Worm (Caenorhabditis elegans) whole organism, L3 larva: ENCODE results near the gene D2085.7.

ENCODE experiments used
- R02D3.7 ChIP-seq: fragments of 150-350 bp; optimal IDR thresholded peaks from 2 replicates; lab custom pipeline; 2014; ENCODE audit warnings: missing biosample characterization, missing genetic modification characterization
- aly-2 ChIP-seq: fragments of 150-350 bp; optimal IDR thresholded peaks from 2 replicates; lab custom pipeline; 2014; ENCODE audit warnings: missing biosample characterization, missing genetic modification characterization
- ama-1 ChIP-seq: fragments of 150-350 bp; optimal IDR thresholded peaks from 2 replicates; lab custom pipeline; 2018
- ceh-16 ChIP-seq: sonication (generic microtip); optimal IDR thresholded peaks from 2 replicates; lab custom pipeline; 2017; ENCODE audit warnings: missing biosample characterization, missing genetic modification characterization
- ceh-82 ChIP-seq: fragments of 150-350 bp; optimal IDR thresholded peaks from 2 replicates; lab custom pipeline; 2014; ENCODE audit warnings: missing biosample characterization, missing genetic modification characterization
- ceh-9 ChIP-seq: sonication (generic microtip); optimal IDR thresholded peaks from 2 replicates; lab custom pipeline; 2018; ENCODE audit warnings: missing biosample characterization, missing genetic modification characterization
- daf-12 ChIP-seq: fragments of 150-350 bp; optimal IDR thresholded peaks from 2 replicates; lab custom pipeline; 2014; ENCODE audit warnings: missing biosample characterization, missing genetic modification reagents, missing genetic modification characterization
- egl-27 ChIP-seq: sonication (generic microtip); optimal IDR thresholded peaks from 4 replicates; lab custom pipeline; 2017; ENCODE audit warnings: missing biosample characterization, missing genetic modification reagents, missing genetic modification characterization
- egl-5 ChIP-seq: fragments of 150-350 bp; optimal IDR thresholded peaks from 2 replicates; lab custom pipeline; 2017; ENCODE audit warnings: missing biosample characterization, missing genetic modification reagents, missing genetic modification characterization, inconsistent platforms
- elt-1 ChIP-seq: fragments of 150-350 bp; optimal IDR thresholded peaks from 2 replicates; lab custom pipeline; 2014; ENCODE audit warnings: missing biosample characterization, missing genetic modification characterization
- elt-2 ChIP-seq: sonication (generic microtip); optimal IDR thresholded peaks from 2 replicates; lab custom pipeline; 2016; ENCODE audit warnings: missing genetic modification reagents, mild to moderate bottlenecking, missing genetic modification characterization, missing compliant biosample characterization
- elt-3 ChIP-seq, 3 experiments: fragments of 150-350 bp in 1 of 3; sonication (generic microtip) in 2 of 3; optimal IDR thresholded peaks; 2 replicates in 2 of 3; 4 replicates in 1 of 3; lab custom pipeline; 2014 to 2017; ENCODE audit warnings: missing biosample characterization in 3 of 3, missing genetic modification characterization in 3 of 3
- eor-1 ChIP-seq, 2 experiments: fragments of 150-350 bp; optimal IDR thresholded peaks; 2 replicates each; lab custom pipeline; 2014 to 2018; ENCODE audit warnings: missing biosample characterization in 2 of 2, missing genetic modification characterization in 2 of 2
- fkh-2 ChIP-seq: fragments of 150-350 bp; optimal IDR thresholded peaks from 2 replicates; lab custom pipeline; 2014; ENCODE audit warnings: missing biosample characterization, missing genetic modification reagents, missing genetic modification characterization
- hmg-11 ChIP-seq: sonication (generic microtip); optimal IDR thresholded peaks from 2 replicates; lab custom pipeline; 2016; ENCODE audit warnings: missing genetic modification characterization, missing compliant biosample characterization
- jun-1 ChIP-seq: fragments of 150-350 bp; optimal IDR thresholded peaks from 2 replicates; lab custom pipeline; 2014; ENCODE audit warnings: missing biosample characterization, missing genetic modification reagents, missing genetic modification characterization
- lin-15B ChIP-seq: fragments of 150-350 bp; optimal IDR thresholded peaks from 2 replicates; lab custom pipeline; 2014; ENCODE audit warnings: missing biosample characterization, missing genetic modification characterization
- lin-39 ChIP-seq: fragments of 150-350 bp; optimal IDR thresholded peaks from 2 replicates; lab custom pipeline; 2018; ENCODE audit warnings: missing biosample characterization, missing genetic modification reagents, missing genetic modification characterization
- mml-1 ChIP-seq: fragments of 150-350 bp; sonication (generic microtip); optimal IDR thresholded peaks from 3 replicates; lab custom pipeline; 2014; ENCODE audit warnings: missing biosample characterization, missing genetic modification characterization
- nfya-1 ChIP-seq: sonication (generic microtip); optimal IDR thresholded peaks from 2 replicates; lab custom pipeline; 2017; ENCODE audit warnings: missing genetic modification characterization, mild to moderate bottlenecking, missing compliant biosample characterization, antibody characterized with exemption, moderate library complexity; ENCODE audit not compliant: insufficient read depth
- nhr-11 ChIP-seq: fragments of 150-350 bp; optimal IDR thresholded peaks from 2 replicates; lab custom pipeline; 2014; ENCODE audit warnings: missing biosample characterization, missing genetic modification characterization
- nhr-12 ChIP-seq: fragments of 150-350 bp; optimal IDR thresholded peaks from 2 replicates; lab custom pipeline; 2014; ENCODE audit warnings: missing biosample characterization, missing genetic modification characterization
- nhr-23 ChIP-seq: fragments of 150-350 bp; optimal IDR thresholded peaks from 2 replicates; lab custom pipeline; 2014; ENCODE audit warnings: missing biosample characterization, missing genetic modification reagents, missing genetic modification characterization
- nhr-237 ChIP-seq: fragments of 150-350 bp; optimal IDR thresholded peaks from 2 replicates; lab custom pipeline; 2014; ENCODE audit warnings: missing biosample characterization, missing genetic modification characterization
- nhr-25 ChIP-seq: sonication (generic microtip); optimal IDR thresholded peaks from 2 replicates; lab custom pipeline; 2017; ENCODE audit warnings: missing biosample characterization, missing genetic modification characterization
- nhr-28 ChIP-seq: fragments of 150-350 bp; optimal IDR thresholded peaks from 2 replicates; lab custom pipeline; 2014; ENCODE audit warnings: missing biosample characterization, missing genetic modification characterization
- nhr-43 ChIP-seq: sonication (generic microtip); optimal IDR thresholded peaks from 2 replicates; lab custom pipeline; 2016; ENCODE audit warnings: mild to moderate bottlenecking, missing genetic modification characterization, missing compliant biosample characterization; ENCODE audit not compliant: poor library complexity, severe bottlenecking
- nhr-67 ChIP-seq: fragments of 150-350 bp; optimal IDR thresholded peaks from 2 replicates; lab custom pipeline; 2014; ENCODE audit warnings: missing biosample characterization, missing genetic modification characterization
- nhr-76 ChIP-seq: fragments of 150-350 bp; sonication (generic microtip); optimal IDR thresholded peaks from 5 replicates; lab custom pipeline; 2014; ENCODE audit warnings: missing biosample characterization, missing genetic modification characterization
- pha-4 ChIP-seq: fragments of 150-350 bp; optimal IDR thresholded peaks from 2 replicates; lab custom pipeline; 2014; ENCODE audit warnings: missing biosample characterization, missing genetic modification reagents, missing genetic modification characterization
- pqm-1 ChIP-seq: fragments of 150-350 bp; optimal IDR thresholded peaks from 2 replicates; lab custom pipeline; 2017; ENCODE audit warnings: missing biosample characterization, missing genetic modification characterization, inconsistent platforms
- sea-2 ChIP-seq: fragments of 150-350 bp; sonication (generic microtip); optimal IDR thresholded peaks from 4 replicates; lab custom pipeline; 2014; ENCODE audit warnings: missing biosample characterization, missing genetic modification reagents, missing genetic modification characterization
- snpc-4 ChIP-seq: fragments of 150-350 bp; optimal IDR thresholded peaks from 2 replicates; lab custom pipeline; 2014; ENCODE audit warnings: missing biosample characterization, missing genetic modification characterization
- zag-1 ChIP-seq: fragments of 150-350 bp; optimal IDR thresholded peaks from 2 replicates; lab custom pipeline; 2014; ENCODE audit warnings: missing biosample characterization, missing genetic modification characterization
- ztf-11 ChIP-seq: fragments of 150-350 bp; optimal IDR thresholded peaks from 2 replicates; lab custom pipeline; 2014; ENCODE audit warnings: missing biosample characterization, missing genetic modification characterization

The D2085.7 gene

DNA sequence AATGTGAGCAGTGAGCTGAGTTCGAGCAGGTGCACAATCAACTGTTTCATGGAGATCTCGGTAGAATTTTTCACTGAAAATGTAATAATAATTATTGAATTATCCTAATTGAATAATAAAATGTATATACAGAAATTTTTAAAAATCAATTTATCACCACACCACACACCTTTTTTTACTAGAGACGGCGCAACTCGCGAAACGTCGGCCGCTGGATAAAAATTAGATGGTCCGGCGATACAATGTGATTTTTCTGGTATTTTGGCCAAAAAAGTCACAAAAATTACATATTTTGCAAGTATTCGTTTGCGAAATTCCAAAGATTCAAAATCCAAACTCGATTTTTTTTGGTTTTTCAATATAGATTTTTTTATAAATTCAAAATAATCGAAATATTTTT is 29.7 kb downstream of the D2085.7 start:
- peak; percentile 14 for TF ChIP-seq snpc-4 (tag; lab: Kevin White, UChicago)
- no peak for TF ChIP-seq nhr-11
- no peak for TF ChIP-seq lin-15B (tag; lab: Kevin White, UChicago)
- TF ChIP-seq nhr-12 (tag; lab: Kevin White, UChicago): no peak
- TF ChIP-seq nhr-67 (tag; lab: Kevin White, UChicago): no peak

DNA sequence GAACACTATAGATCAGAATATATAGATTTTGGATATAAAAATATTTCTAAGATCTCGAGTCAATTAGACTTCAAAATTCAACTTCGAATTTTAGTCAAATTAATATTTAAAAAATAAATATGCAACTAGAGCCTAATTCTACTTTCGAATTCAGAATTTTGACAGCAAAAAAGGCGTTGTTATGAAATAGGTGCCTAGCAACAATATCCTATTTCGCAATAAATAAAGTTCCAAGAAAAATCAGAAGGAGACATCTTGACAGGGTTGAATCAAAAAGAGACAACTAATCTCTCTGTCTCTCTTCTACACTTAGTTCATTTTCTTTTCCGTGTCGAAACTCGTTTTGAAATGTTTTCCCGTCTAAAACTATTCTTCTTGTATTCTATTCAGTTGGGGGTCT is 34.2 kb downstream of the D2085.7 start:
- TF ChIP-seq nhr-25 (tag; lab: Kevin White, UChicago) (peak; percentile 1), ceh-9 (tag; lab: Kevin White, UChicago) (no peak), hmg-11 (tag; lab: Kevin White, UChicago) (no peak), nhr-23 (peak; percentile 17), daf-12 (tag; lab: Kevin White, UChicago) (no peak), fkh-2 (tag; lab: Kevin White, UChicago) (no peak), ama-1 (no peak), egl-5 (tag; lab: Kevin White, UChicago) (no peak)

ce11 chrII:8679799-8680198 is 38.6 kb downstream of the D2085.7 start:
- TF ChIP-seq pqm-1 (tag; lab: Kevin White, UChicago) (peak; percentile 6), R02D3.7 (no peak), zag-1 (no peak), ceh-82 (tag; lab: Kevin White, UChicago) (no peak), nhr-237 (tag; lab: Kevin White, UChicago) (no peak), snpc-4 (tag; lab: Kevin White, UChicago) (no peak), elt-2 (tag; lab: Kevin White, UChicago) (peak; percentile 63), pha-4 (peak; percentile 24)

DNA sequence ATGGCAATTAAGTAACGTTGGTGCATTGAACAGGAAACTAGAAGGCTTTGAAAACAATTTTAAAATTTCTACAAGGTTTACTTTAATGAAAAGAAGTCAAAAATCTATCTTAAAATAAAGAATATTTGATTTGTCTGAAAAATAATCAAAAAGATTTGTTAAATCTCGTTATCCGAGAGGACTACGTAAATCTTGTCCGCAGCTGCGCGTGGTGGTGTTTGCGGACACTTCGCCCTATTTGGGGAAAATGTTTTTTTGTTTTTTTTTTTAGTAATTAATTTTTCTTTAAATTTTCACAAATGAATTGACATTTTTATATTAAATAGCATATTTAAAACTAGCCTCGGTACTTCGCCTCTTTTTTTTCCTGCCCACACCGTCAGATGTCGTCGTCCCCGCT is 42.8 kb downstream of the D2085.7 start:
- TF ChIP-seq hmg-11 (tag; lab: Kevin White, UChicago): peak; percentile 55
- no peak for TF ChIP-seq egl-27 (tag; lab: Kevin White, UChicago)
- TF ChIP-seq aly-2: no peak
- TF ChIP-seq lin-15B (tag; lab: Kevin White, UChicago): peak; percentile 49
- no peak for TF ChIP-seq jun-1 (tag; lab: Kevin White, UChicago)
- TF ChIP-seq pha-4: no peak
- peak; percentile 60 for TF ChIP-seq nfya-1 (tag; lab: Kevin White, UChicago)
- TF ChIP-seq sea-2 (GFP tag; lab: Kevin White, UChicago): no peak
- peak; percentile 50 for TF ChIP-seq nhr-43
- TF ChIP-seq elt-2 (tag; lab: Kevin White, UChicago): no peak
- TF ChIP-seq snpc-4 (tag; lab: Kevin White, UChicago): peak; percentile 49
- TF ChIP-seq nhr-237 (tag; lab: Kevin White, UChicago): no peak
- TF ChIP-seq lin-39 (tag; lab: Kevin White, UChicago): peak; percentile 46
- TF ChIP-seq ztf-11 (tag; lab: Kevin White, UChicago): no peak
- peak; percentile 28 for TF ChIP-seq R02D3.7
- no peak for TF ChIP-seq ceh-82 (tag; lab: Kevin White, UChicago)
- no peak for TF ChIP-seq nhr-28 (tag; lab: Kevin White, UChicago)
- no peak for TF ChIP-seq zag-1
- TF ChIP-seq egl-5 (tag; lab: Kevin White, UChicago): peak; percentile 63
- no peak for TF ChIP-seq nhr-76 (tag; lab: Kevin White, UChicago)
- TF ChIP-seq nhr-11: no peak
- TF ChIP-seq elt-1 (tag; lab: Kevin White, UChicago): no peak

ce11 chrII:8684824-8685223 is 43.6 kb downstream of the D2085.7 start, which contains the start of gene hgap-2:
hgap-2 (minus strand) TSS chrII:8684924.
- TF ChIP-seq eor-1 (tag; optimal IDR thresholded peaks at IDR 0.05; lab: Kevin White, UChicago) (no peak), nhr-28 (tag; lab: Kevin White, UChicago) (no peak), nhr-237 (tag; lab: Kevin White, UChicago) (no peak), ceh-9 (tag; lab: Kevin White, UChicago) (no peak), mml-1 (tag; lab: Kevin White, UChicago) (no peak), elt-3 (tag; optimal IDR thresholded peaks at IDR 0.05; lab: Kevin White, UChicago) (no peak), snpc-4 (tag; lab: Kevin White, UChicago) (no peak), ceh-16 (tag; lab: Kevin White, UChicago) (no peak), elt-2 (tag; lab: Kevin White, UChicago) (no peak), fkh-2 (tag; lab: Kevin White, UChicago) (no peak), pqm-1 (tag; lab: Kevin White, UChicago) (peak; percentile 19), ama-1 (no peak), pha-4 (peak; percentile 4)
